Worm (Caenorhabditis elegans): Measurements from ENCODE around the gene slc-46A.

DNA sequence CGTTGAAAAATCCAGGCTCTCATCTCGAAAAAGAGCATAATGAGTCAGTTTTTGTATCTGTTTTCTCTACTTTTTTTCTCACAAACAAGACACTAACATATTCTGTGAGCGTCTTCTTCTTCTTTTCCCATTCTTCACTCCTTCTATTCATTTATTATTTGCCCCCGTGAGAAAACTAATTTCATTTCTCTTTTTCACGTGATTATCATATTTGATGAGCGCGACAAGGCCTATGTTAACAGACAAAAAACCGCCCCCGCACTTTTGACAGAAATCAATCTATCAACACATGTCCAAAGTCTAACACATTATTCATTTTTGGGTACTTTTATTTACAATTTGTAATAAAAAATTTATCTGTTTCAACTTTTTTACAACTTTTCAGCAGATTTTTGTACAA lies 18.6 kb downstream of the slc-46A start:
- TF ChIP-seq him-1 (tag; optimal IDR thresholded peaks at IDR 0.05), result no peak
- TF ChIP-seq W03F9.2 (tag; optimal IDR thresholded peaks at IDR 0.05), result no peak

Measured in whole organism, L4/young adult.